Worm (Caenorhabditis elegans) whole organism, L3 larva: Measurements from ENCODE around the gene Y46G5A.47.

Source experiments
- R02D3.7 ChIP-seq: fragments of 150-350 bp; optimal IDR thresholded peaks from 2 replicates; lab custom pipeline; 2014; ENCODE audit warnings: missing biosample characterization, missing genetic modification characterization
- aly-2 ChIP-seq: fragments of 150-350 bp; optimal IDR thresholded peaks from 2 replicates; lab custom pipeline; 2014; ENCODE audit warnings: missing biosample characterization, missing genetic modification characterization
- ama-1 ChIP-seq: fragments of 150-350 bp; optimal IDR thresholded peaks from 2 replicates; lab custom pipeline; 2018
- ceh-82 ChIP-seq: fragments of 150-350 bp; optimal IDR thresholded peaks from 2 replicates; lab custom pipeline; 2014; ENCODE audit warnings: missing biosample characterization, missing genetic modification characterization
- ceh-9 ChIP-seq: sonication (generic microtip); optimal IDR thresholded peaks from 2 replicates; lab custom pipeline; 2018; ENCODE audit warnings: missing biosample characterization, missing genetic modification characterization
- daf-12 ChIP-seq: fragments of 150-350 bp; optimal IDR thresholded peaks from 2 replicates; lab custom pipeline; 2014; ENCODE audit warnings: missing biosample characterization, missing genetic modification reagents, missing genetic modification characterization
- egl-27 ChIP-seq: sonication (generic microtip); optimal IDR thresholded peaks from 4 replicates; lab custom pipeline; 2017; ENCODE audit warnings: missing biosample characterization, missing genetic modification reagents, missing genetic modification characterization
- egl-5 ChIP-seq: fragments of 150-350 bp; optimal IDR thresholded peaks from 2 replicates; lab custom pipeline; 2017; ENCODE audit warnings: missing biosample characterization, missing genetic modification reagents, missing genetic modification characterization, inconsistent platforms
- elt-1 ChIP-seq: fragments of 150-350 bp; optimal IDR thresholded peaks from 2 replicates; lab custom pipeline; 2014; ENCODE audit warnings: missing biosample characterization, missing genetic modification characterization
- elt-2 ChIP-seq: sonication (generic microtip); optimal IDR thresholded peaks from 2 replicates; lab custom pipeline; 2016; ENCODE audit warnings: missing genetic modification reagents, mild to moderate bottlenecking, missing genetic modification characterization, missing compliant biosample characterization
- elt-3 ChIP-seq, 3 experiments: fragments of 150-350 bp in 1 of 3; sonication (generic microtip) in 2 of 3; optimal IDR thresholded peaks; 2 replicates in 2 of 3; 4 replicates in 1 of 3; lab custom pipeline; 2014 to 2017; ENCODE audit warnings: missing biosample characterization in 3 of 3, missing genetic modification characterization in 3 of 3
- fkh-10 ChIP-seq: sonication (generic microtip); optimal IDR thresholded peaks from 2 replicates; lab custom pipeline; 2017; ENCODE audit warnings: missing biosample characterization, missing genetic modification reagents, missing genetic modification characterization
- fkh-2 ChIP-seq: fragments of 150-350 bp; optimal IDR thresholded peaks from 2 replicates; lab custom pipeline; 2014; ENCODE audit warnings: missing biosample characterization, missing genetic modification reagents, missing genetic modification characterization
- fos-1 ChIP-seq: fragments of 150-350 bp; optimal IDR thresholded peaks from 2 replicates; lab custom pipeline; 2014; ENCODE audit warnings: missing biosample characterization, missing genetic modification characterization
- hmg-11 ChIP-seq: sonication (generic microtip); optimal IDR thresholded peaks from 2 replicates; lab custom pipeline; 2016; ENCODE audit warnings: missing genetic modification characterization, missing compliant biosample characterization
- jun-1 ChIP-seq: fragments of 150-350 bp; optimal IDR thresholded peaks from 2 replicates; lab custom pipeline; 2014; ENCODE audit warnings: missing biosample characterization, missing genetic modification reagents, missing genetic modification characterization
- lin-15B ChIP-seq: fragments of 150-350 bp; optimal IDR thresholded peaks from 2 replicates; lab custom pipeline; 2014; ENCODE audit warnings: missing biosample characterization, missing genetic modification characterization
- lin-39 ChIP-seq: fragments of 150-350 bp; optimal IDR thresholded peaks from 2 replicates; lab custom pipeline; 2018; ENCODE audit warnings: missing biosample characterization, missing genetic modification reagents, missing genetic modification characterization
- lsy-12 ChIP-seq: sonication (generic microtip); optimal IDR thresholded peaks from 2 replicates; lab custom pipeline; 2016; ENCODE audit warnings: mild to moderate bottlenecking, missing genetic modification characterization, missing compliant biosample characterization
- nfya-1 ChIP-seq: sonication (generic microtip); optimal IDR thresholded peaks from 2 replicates; lab custom pipeline; 2017; ENCODE audit warnings: missing genetic modification characterization, mild to moderate bottlenecking, missing compliant biosample characterization, antibody characterized with exemption, moderate library complexity; ENCODE audit not compliant: insufficient read depth
- nhr-11 ChIP-seq: fragments of 150-350 bp; optimal IDR thresholded peaks from 2 replicates; lab custom pipeline; 2014; ENCODE audit warnings: missing biosample characterization, missing genetic modification characterization
- nhr-25 ChIP-seq: sonication (generic microtip); optimal IDR thresholded peaks from 2 replicates; lab custom pipeline; 2017; ENCODE audit warnings: missing biosample characterization, missing genetic modification characterization
- nhr-28 ChIP-seq: fragments of 150-350 bp; optimal IDR thresholded peaks from 2 replicates; lab custom pipeline; 2014; ENCODE audit warnings: missing biosample characterization, missing genetic modification characterization
- nhr-43 ChIP-seq: sonication (generic microtip); optimal IDR thresholded peaks from 2 replicates; lab custom pipeline; 2016; ENCODE audit warnings: mild to moderate bottlenecking, missing genetic modification characterization, missing compliant biosample characterization; ENCODE audit not compliant: poor library complexity, severe bottlenecking
- nhr-67 ChIP-seq: fragments of 150-350 bp; optimal IDR thresholded peaks from 2 replicates; lab custom pipeline; 2014; ENCODE audit warnings: missing biosample characterization, missing genetic modification characterization
- pha-4 ChIP-seq: fragments of 150-350 bp; optimal IDR thresholded peaks from 2 replicates; lab custom pipeline; 2014; ENCODE audit warnings: missing biosample characterization, missing genetic modification reagents, missing genetic modification characterization
- pqm-1 ChIP-seq: fragments of 150-350 bp; optimal IDR thresholded peaks from 2 replicates; lab custom pipeline; 2017; ENCODE audit warnings: missing biosample characterization, missing genetic modification characterization, inconsistent platforms
- sea-2 ChIP-seq: fragments of 150-350 bp; sonication (generic microtip); optimal IDR thresholded peaks from 4 replicates; lab custom pipeline; 2014; ENCODE audit warnings: missing biosample characterization, missing genetic modification reagents, missing genetic modification characterization
- snpc-4 ChIP-seq: fragments of 150-350 bp; optimal IDR thresholded peaks from 2 replicates; lab custom pipeline; 2014; ENCODE audit warnings: missing biosample characterization, missing genetic modification characterization
- tbx-2 ChIP-seq: sonication (generic microtip); optimal IDR thresholded peaks from 2 replicates; lab custom pipeline; 2016; ENCODE audit warnings: mild to moderate bottlenecking, missing genetic modification characterization, missing compliant biosample characterization
- unc-62 ChIP-seq: fragments of 150-350 bp; sonication (generic microtip); optimal IDR thresholded peaks from 4 replicates; lab custom pipeline; 2014; ENCODE audit warnings: missing biosample characterization, missing genetic modification reagents, missing genetic modification characterization
- ztf-4 ChIP-seq: fragments of 150-350 bp; optimal IDR thresholded peaks from 2 replicates; lab custom pipeline; 2014; ENCODE audit warnings: missing biosample characterization, missing genetic modification characterization

Gene Y46G5A.47

DNA sequence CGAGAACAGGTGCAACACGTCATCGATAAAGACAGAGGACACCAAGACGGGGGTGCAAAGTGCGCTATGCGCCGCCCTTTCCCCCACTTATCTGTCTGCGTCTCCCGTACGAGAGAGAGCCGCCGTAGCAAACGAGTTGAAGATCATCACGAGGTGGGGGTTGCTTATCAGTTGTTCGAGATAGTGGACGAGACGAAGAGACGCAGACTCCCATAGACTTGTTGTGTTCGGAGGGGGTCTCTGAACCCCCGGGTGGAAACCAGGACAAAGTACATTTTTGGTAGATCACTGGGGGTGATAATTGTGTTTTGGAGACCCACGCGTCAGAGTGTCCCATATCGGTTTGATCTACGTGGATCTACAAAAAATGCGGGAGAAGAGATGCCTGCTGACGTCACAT lies 6.3 kb downstream of the Y46G5A.47 start (continued):
- TF ChIP-seq nfya-1 (tag; lab: Kevin White, UChicago) = peak; percentile 90
- TF ChIP-seq lin-39 (tag; lab: Kevin White, UChicago) = no peak
- TF ChIP-seq ztf-4 (tag; lab: Kevin White, UChicago) = peak; percentile 80
- no peak for TF ChIP-seq nhr-67
- TF ChIP-seq nhr-28 (tag; lab: Kevin White, UChicago) = peak; percentile 5
- TF ChIP-seq aly-2 = no peak
- no peak for TF ChIP-seq fkh-2 (tag; lab: Kevin White, UChicago)

DNA sequence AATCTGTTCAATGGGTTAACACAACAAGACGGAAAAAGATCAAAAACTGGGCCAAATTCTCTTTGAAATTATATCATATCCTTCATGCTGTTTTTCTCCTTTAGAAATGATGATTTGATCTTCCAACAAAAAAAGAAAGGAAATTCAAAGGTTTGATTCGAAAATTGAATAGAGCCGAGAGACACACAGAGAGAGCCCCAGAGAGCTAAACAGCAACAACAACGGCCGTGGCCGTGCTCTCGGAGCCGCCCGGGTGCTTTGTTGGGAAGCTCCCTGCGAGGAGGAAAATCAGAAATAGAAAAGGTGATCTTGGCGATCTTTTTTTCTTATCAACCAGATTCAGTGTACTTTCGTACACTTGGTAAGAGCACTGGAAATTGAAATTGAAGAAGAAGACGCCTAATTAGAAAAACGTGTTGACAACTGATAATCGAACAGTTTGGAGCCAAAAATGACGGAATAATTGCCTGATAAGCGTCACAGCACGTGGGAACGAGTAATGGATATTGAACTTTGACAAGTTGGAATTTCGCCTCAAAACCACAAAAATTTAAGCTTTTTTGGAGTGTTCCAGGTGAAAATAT lies 7.8 kb downstream of the Y46G5A.47 start:
- TF ChIP-seq elt-2 (tag; lab: Kevin White, UChicago) (peak; percentile 88), jun-1 (tag; lab: Kevin White, UChicago) (peak; percentile 57), nhr-43 (tag; lab: Kevin White, UChicago) (peak; percentile 16), fkh-10 (GFP tag; lab: Kevin White, UChicago) (peak; percentile 34), snpc-4 (no peak), nfya-1 (tag; lab: Kevin White, UChicago) (peak; percentile 6), hmg-11 (tag; lab: Kevin White, UChicago) (peak; percentile 9), pqm-1 (peak; percentile 94), ama-1 (lab: Kevin White, UChicago) (peak; percentile 78), lin-15B (tag; lab: Kevin White, UChicago) (peak; percentile 8), pha-4 (tag; lab: Kevin White, UChicago) (peak; percentile 54), daf-12 (tag; lab: Kevin White, UChicago) (no peak), ceh-82 (tag; lab: Kevin White, UChicago) (no peak), ceh-9 (tag; lab: Kevin White, UChicago) (no peak)

DNA sequence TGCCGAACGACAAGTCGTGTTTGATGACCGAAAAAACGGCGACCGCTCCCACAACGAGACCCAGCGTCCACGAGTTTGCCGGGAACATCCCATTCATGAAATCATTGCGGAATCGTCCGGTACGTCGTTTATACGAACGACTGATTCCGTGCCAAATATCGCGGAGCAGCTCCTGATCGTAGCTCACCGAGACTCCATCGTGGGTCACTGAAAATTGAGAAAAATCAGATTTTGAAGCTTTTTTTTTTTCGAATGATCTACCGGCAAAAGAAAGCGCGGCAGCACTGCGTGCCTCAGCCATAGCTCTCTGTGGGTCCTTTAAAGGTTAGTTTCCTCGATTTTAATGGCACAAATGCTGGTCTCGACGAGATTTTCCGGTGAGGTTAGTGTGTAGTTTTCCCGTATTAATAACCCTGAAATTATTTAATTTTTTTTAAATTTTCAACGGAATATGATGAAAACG lies 9.0 kb downstream of the Y46G5A.47 start, which contains the start of gene cpt-1:
cpt-1 (minus strand) TSS at position 413 of the 463 bp plus-strand sequence.
- TF ChIP-seq pha-4 (tag; lab: Kevin White, UChicago) = no peak
- peak; percentile 36 for TF ChIP-seq elt-2 (tag; lab: Kevin White, UChicago)
- TF ChIP-seq pqm-1 = no peak
- TF ChIP-seq lin-15B (tag; lab: Kevin White, UChicago) = no peak
- peak; percentile 12 for TF ChIP-seq ama-1 (lab: Kevin White, UChicago)
- TF ChIP-seq snpc-4 = no peak
- TF ChIP-seq elt-3 (tag; optimal IDR thresholded peaks at IDR 0.05; lab: Kevin White, UChicago) = no peak
- no peak for TF ChIP-seq sea-2 (GFP tag; lab: Kevin White, UChicago)
- TF ChIP-seq nhr-43 (tag; lab: Kevin White, UChicago) = peak; percentile 23

DNA sequence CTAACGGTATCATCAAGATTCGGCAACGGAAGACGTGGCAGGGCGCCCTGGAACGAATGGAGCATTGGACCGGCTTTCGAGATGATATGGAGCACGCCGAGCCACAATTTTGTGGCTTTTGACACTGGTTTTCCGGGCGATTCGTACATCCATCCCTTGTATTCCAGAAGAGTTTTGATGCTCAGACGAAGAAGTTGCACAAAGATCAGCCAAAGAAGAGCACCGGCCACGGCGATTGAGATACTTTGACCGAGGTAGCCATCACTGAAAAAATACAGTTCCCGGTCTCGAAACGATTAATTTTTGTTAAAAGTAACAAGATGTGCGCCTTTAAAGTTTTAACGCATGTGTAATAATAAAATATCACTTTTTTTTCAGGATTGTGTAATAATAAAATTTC lies 9.9 kb downstream of the Y46G5A.47 start:
- TF ChIP-seq nhr-43 (tag; lab: Kevin White, UChicago) (peak; percentile 37), tbx-2 (tag; lab: Kevin White, UChicago) (peak; percentile 3), lin-15B (tag; lab: Kevin White, UChicago) (no peak), lsy-12 (tag; lab: Kevin White, UChicago) (peak; percentile 47), elt-3 (tag; optimal IDR thresholded peaks at IDR 0.05; lab: Kevin White, UChicago) (no peak)
- TF ChIP-seq, all 47 proteins: peak for 3

DNA sequence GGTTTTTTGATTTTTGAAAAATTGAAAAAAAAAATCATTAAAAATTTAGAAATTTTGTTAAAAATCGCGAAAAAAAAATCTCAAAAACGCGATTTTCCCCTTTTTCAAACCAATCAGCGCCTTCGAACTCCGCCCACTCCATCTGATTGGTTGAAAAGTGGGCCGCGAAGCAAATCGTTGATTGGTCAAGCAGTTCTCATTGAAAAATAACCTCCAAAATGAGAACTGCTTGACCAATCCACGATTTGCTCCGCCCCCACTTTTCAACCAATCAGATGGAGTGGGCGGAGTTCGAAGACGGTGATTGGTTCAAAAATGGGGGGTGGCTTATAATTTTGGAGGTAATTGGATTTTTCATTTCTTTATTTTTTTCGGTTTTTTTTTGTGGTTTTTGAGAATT lies 14.7 kb downstream of the Y46G5A.47 start:
- peak; percentile 98 for TF ChIP-seq nfya-1 (tag; lab: Kevin White, UChicago)
- no peak for TF ChIP-seq unc-62 (GFP tag; lab: Kevin White, UChicago)

DNA sequence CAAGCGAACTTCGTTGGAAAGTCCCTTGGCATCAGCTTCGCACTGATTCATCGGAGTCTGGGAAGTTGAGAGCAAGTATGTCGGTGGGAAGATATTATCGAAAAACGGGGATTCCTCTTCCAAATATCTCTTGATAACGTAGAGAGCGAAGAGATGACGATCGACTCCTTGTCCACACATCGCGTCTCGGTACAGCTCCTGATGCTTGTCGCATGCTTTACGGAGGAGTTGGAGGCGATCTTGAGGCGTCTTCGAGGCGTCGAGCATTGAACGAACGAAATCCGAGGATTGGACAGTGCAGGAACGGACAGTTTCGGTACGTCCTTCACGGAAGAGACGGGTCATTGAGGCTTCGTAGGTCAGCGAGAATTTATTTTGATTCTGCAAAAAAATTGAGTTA lies 15.6 kb downstream of the Y46G5A.47 start:
- TF ChIP-seq egl-27 (tag; lab: Kevin White, UChicago) (no peak), aly-2 (no peak), nhr-25 (tag; lab: Kevin White, UChicago) (no peak), pqm-1 (no peak), R02D3.7 (tag; lab: Kevin White, UChicago) (no peak), pha-4 (tag; lab: Kevin White, UChicago) (no peak), elt-1 (tag; lab: Kevin White, UChicago) (no peak), egl-5 (tag; lab: Kevin White, UChicago) (no peak), unc-62 (GFP tag; lab: Kevin White, UChicago) (no peak), fos-1 (tag; lab: Kevin White, UChicago) (no peak), nhr-11 (tag; lab: Kevin White, UChicago) (no peak)
